Fruit fly (Drosophila melanogaster) whole organism, embryonic: ENCODE measurements around the gene Stim.

Source experiments
- ATbp ChIP-seq: fragments of 200-800 bp; sonication (Bioruptor generic); optimal IDR thresholded peaks from 2 replicates; lab custom pipeline; 2017; ENCODE audit warnings: missing biosample characterization, mild to moderate bottlenecking, missing genetic modification characterization, missing genetic modification reagents
- Blimp-1 ChIP-seq: fragments of 200-800 bp; sonication (Bioruptor generic); optimal IDR thresholded peaks from 3 replicates; lab custom pipeline; 2018; ENCODE audit warnings: missing biosample characterization, missing genetic modification characterization, mild to moderate bottlenecking, moderate library complexity, missing genetic modification reagents
- CG10543 ChIP-seq: fragments of 200-800 bp; sonication (Bioruptor generic); optimal IDR thresholded peaks from 3 replicates; lab custom pipeline; 2017; ENCODE audit warnings: missing biosample characterization, mild to moderate bottlenecking, missing genetic modification characterization, moderate library complexity
- CG10565 ChIP-seq: fragments of 200-800 bp; sonication (Bioruptor generic); optimal IDR thresholded peaks from 3 replicates; lab custom pipeline; 2016; ENCODE audit warnings: missing biosample characterization, mild to moderate bottlenecking, missing genetic modification characterization
- CG11723 ChIP-seq: fragments of 200-800 bp; sonication (Bioruptor generic); optimal IDR thresholded peaks from 2 replicates; lab custom pipeline; 2017; ENCODE audit warnings: missing biosample characterization, mild to moderate bottlenecking, missing genetic modification characterization
- CG12299 ChIP-seq: fragments of 200-800 bp; sonication (Bioruptor generic); optimal IDR thresholded peaks from 2 replicates; lab custom pipeline; 2018; ENCODE audit warnings: missing biosample characterization, mild to moderate bottlenecking, missing genetic modification characterization
- CG13775 ChIP-seq: fragments of 200-800 bp; sonication (Bioruptor generic); optimal IDR thresholded peaks from 3 replicates; lab custom pipeline; 2017; ENCODE audit warnings: missing biosample characterization, mild to moderate bottlenecking, missing genetic modification characterization
- CG14014 ChIP-seq: fragments of 200-800 bp; sonication (Bioruptor generic); IDR thresholded peaks from 2 replicates; pipeline ENCODE4 v1.3.6; 2022; ENCODE audit warnings: missing biosample characterization, missing genetic modification characterization
- CG15269 ChIP-seq: fragments of 200-800 bp; sonication (Bioruptor generic); optimal IDR thresholded peaks from 2 replicates; lab custom pipeline; 2018; ENCODE audit warnings: missing biosample characterization, mild to moderate bottlenecking, missing genetic modification characterization, moderate library complexity
- CG15479 ChIP-seq: fragments of 200-800 bp; sonication (Bioruptor generic); optimal IDR thresholded peaks from 3 replicates; lab custom pipeline; 2019; ENCODE audit warnings: missing biosample characterization, mild to moderate bottlenecking, missing genetic modification characterization, moderate library complexity
- CG1603 ChIP-seq: fragments of 200-800 bp; sonication (Bioruptor generic); optimal IDR thresholded peaks from 2 replicates; lab custom pipeline; 2019; ENCODE audit warnings: missing biosample characterization, mild to moderate bottlenecking, missing genetic modification characterization, moderate library complexity
- CG17912 ChIP-seq: fragments of 200-800 bp; sonication (Bioruptor generic); optimal IDR thresholded peaks from 2 replicates; lab custom pipeline; 2018; ENCODE audit warnings: missing biosample characterization, mild to moderate bottlenecking, missing genetic modification characterization
- CG2116 ChIP-seq: fragments of 200-800 bp; sonication (Bioruptor generic); optimal IDR thresholded peaks from 3 replicates; lab custom pipeline; 2018; ENCODE audit warnings: missing biosample characterization, mild to moderate bottlenecking, missing genetic modification characterization
- CG30403 ChIP-seq: fragments of 200-800 bp; sonication (Bioruptor generic); optimal IDR thresholded peaks from 3 replicates; lab custom pipeline; 2016; ENCODE audit warnings: missing biosample characterization, missing genetic modification characterization
- CG3163 ChIP-seq: fragments of 200-800 bp; sonication (Bioruptor generic); optimal IDR thresholded peaks from 3 replicates; lab custom pipeline; 2016; ENCODE audit warnings: missing biosample characterization, missing genetic modification characterization
- CG33213 ChIP-seq: fragments of 200-800 bp; sonication (Bioruptor generic); optimal IDR thresholded peaks from 3 replicates; lab custom pipeline; 2016; ENCODE audit warnings: missing biosample characterization, missing genetic modification characterization
- CG4328 ChIP-seq: fragments of 200-800 bp; sonication (Bioruptor generic); optimal IDR thresholded peaks from 3 replicates; lab custom pipeline; 2017; ENCODE audit warnings: missing biosample characterization, missing genetic modification reagents, missing genetic modification characterization
- CG6254 ChIP-seq: fragments of 200-800 bp; sonication (Bioruptor generic); optimal IDR thresholded peaks from 3 replicates; lab custom pipeline; 2017; ENCODE audit warnings: mild to moderate bottlenecking, missing biosample characterization, missing genetic modification reagents, missing genetic modification characterization
- CG6689 ChIP-seq: fragments of 200-800 bp; sonication (Bioruptor generic); IDR thresholded peaks from 2 replicates; pipeline ENCODE4 v1.3.6; 2022; ENCODE audit warnings: missing biosample characterization, missing genetic modification characterization
- CG6791 ChIP-seq: fragments of 200-800 bp; sonication (Bioruptor generic); IDR thresholded peaks from 3 replicates; pipeline ENCODE4 v1.3.6; 2022; ENCODE audit warnings: missing biosample characterization, missing genetic modification characterization; ENCODE audit not compliant: partially characterized antibody
- CG8765 ChIP-seq: fragments of 200-800 bp; sonication (Bioruptor generic); IDR thresholded peaks from 2 replicates; pipeline ENCODE4 v1.3.6; 2022; ENCODE audit warnings: missing biosample characterization, missing genetic modification characterization
- CoRest ChIP-seq: fragments of 200-800 bp; sonication (Bioruptor generic); optimal IDR thresholded peaks from 3 replicates; lab custom pipeline; 2018; ENCODE audit warnings: missing biosample characterization, mild to moderate bottlenecking, missing genetic modification characterization, moderate library complexity
- Drgx ChIP-seq: fragments of 200-800 bp; sonication (Bioruptor generic); IDR thresholded peaks from 2 replicates; pipeline ENCODE4 v1.3.6; 2022; ENCODE audit warnings: missing biosample characterization, missing genetic modification characterization
- Ets97D ChIP-seq: fragments of 200-800 bp; sonication (Bioruptor generic); optimal IDR thresholded peaks from 3 replicates; lab custom pipeline; 2016; ENCODE audit warnings: missing biosample characterization, missing genetic modification characterization
- Hand ChIP-seq: fragments of 200-800 bp; sonication (Bioruptor generic); optimal IDR thresholded peaks from 2 replicates; lab custom pipeline; 2017; ENCODE audit warnings: mild to moderate bottlenecking, missing biosample characterization, missing genetic modification reagents, missing genetic modification characterization
- NFAT ChIP-seq: fragments of 200-800 bp; sonication (Bioruptor generic); IDR thresholded peaks from 2 replicates; pipeline ENCODE4 v1.3.6; 2022; ENCODE audit warnings: missing biosample characterization, missing genetic modification characterization
- Pdp1 ChIP-seq, 2 experiments: fragments of 200-800 bp; sonication (Bioruptor generic); optimal IDR thresholded peaks; 3 replicates each; lab custom pipeline; 2016; ENCODE audit warnings: missing biosample characterization in 2 of 2, missing genetic modification characterization in 2 of 2, mild to moderate bottlenecking in 1 of 2, moderate library complexity in 1 of 2
- Ssrp ChIP-seq: fragments of 200-800 bp; sonication (Bioruptor generic); optimal IDR thresholded peaks from 2 replicates; lab custom pipeline; 2018; ENCODE audit warnings: missing biosample characterization, mild to moderate bottlenecking, missing genetic modification characterization, moderate library complexity
- bigmax ChIP-seq: fragments of 200-800 bp; sonication (Bioruptor generic); optimal IDR thresholded peaks from 2 replicates; lab custom pipeline; 2018; ENCODE audit warnings: missing biosample characterization, mild to moderate bottlenecking, missing genetic modification characterization
- cg ChIP-seq: fragments of 200-800 bp; sonication (Bioruptor generic); optimal IDR thresholded peaks from 3 replicates; lab custom pipeline; 2019; ENCODE audit warnings: missing biosample characterization, mild to moderate bottlenecking, missing genetic modification characterization, moderate library complexity
- emc ChIP-seq: fragments of 200-800 bp; sonication (Bioruptor generic); optimal IDR thresholded peaks from 2 replicates; lab custom pipeline; 2016; ENCODE audit warnings: missing biosample characterization, missing genetic modification characterization
- en ChIP-seq: fragments of 200-800 bp; sonication (Bioruptor generic); optimal IDR thresholded peaks from 2 replicates; lab custom pipeline; 2016; ENCODE audit warnings: missing biosample characterization, missing genetic modification characterization
- ewg ChIP-seq: fragments of 200-800 bp; sonication (Bioruptor generic); optimal IDR thresholded peaks from 3 replicates; lab custom pipeline; 2017; ENCODE audit warnings: mild to moderate bottlenecking, missing biosample characterization, missing genetic modification reagents, missing genetic modification characterization
- fd102C ChIP-seq: fragments of 200-800 bp; sonication (Bioruptor generic); optimal IDR thresholded peaks from 2 replicates; lab custom pipeline; 2018; ENCODE audit warnings: missing biosample characterization, mild to moderate bottlenecking, missing genetic modification characterization, moderate library complexity
- gfzf ChIP-seq: fragments of 200-800 bp; sonication (Bioruptor generic); optimal IDR thresholded peaks from 2 replicates; lab custom pipeline; 2016; ENCODE audit warnings: missing biosample characterization, mild to moderate bottlenecking, missing genetic modification characterization, moderate library complexity
- grn ChIP-seq: fragments of 200-800 bp; sonication (Bioruptor generic); optimal IDR thresholded peaks from 3 replicates; lab custom pipeline; 2017; ENCODE audit warnings: missing biosample characterization, missing genetic modification characterization
- hkb ChIP-seq, 2 experiments: fragments of 200-800 bp in 1 of 2; fragments of >200 bp in 1 of 2; sonication (Bioruptor generic) in 1 of 2; IDR thresholded peaks in 1 of 2; optimal IDR thresholded peaks in 1 of 2; 2 replicates each; pipeline versions ENCODE4 v1.3.6 to Lab custom; 2017 to 2022; ENCODE audit warnings: missing biosample characterization in 1 of 2, missing genetic modification characterization in 1 of 2
- ind ChIP-seq: fragments of 200-800 bp; sonication (Bioruptor generic); optimal IDR thresholded peaks from 3 replicates; lab custom pipeline; 2016; ENCODE audit warnings: missing biosample characterization, missing genetic modification characterization
- lab ChIP-seq: fragments of 200-800 bp; sonication (Bioruptor generic); optimal IDR thresholded peaks from 3 replicates; lab custom pipeline; 2017; ENCODE audit warnings: missing biosample characterization, missing genetic modification characterization, mild to moderate bottlenecking, moderate library complexity, missing genetic modification reagents
- mam ChIP-seq: fragments of 200-800 bp; sonication (Bioruptor generic); optimal IDR thresholded peaks from 3 replicates; lab custom pipeline; 2016; ENCODE audit warnings: missing biosample characterization, missing genetic modification characterization
- nom ChIP-seq: fragments of 200-800 bp; sonication (Bioruptor generic); optimal IDR thresholded peaks from 2 replicates; lab custom pipeline; 2017; ENCODE audit warnings: missing biosample characterization, missing genetic modification characterization, mild to moderate bottlenecking, moderate library complexity, missing genetic modification reagents
- otp ChIP-seq: fragments of 200-800 bp; sonication (Bioruptor generic); IDR thresholded peaks from 3 replicates; pipeline ENCODE4, ENCODE4 v1.3.6; 2022; ENCODE audit warnings: missing biosample characterization, missing genetic modification characterization
- pita ChIP-seq: fragments of 200-800 bp; sonication (Bioruptor generic); optimal IDR thresholded peaks from 2 replicates; lab custom pipeline; 2017; ENCODE audit warnings: missing biosample characterization, mild to moderate bottlenecking, missing genetic modification characterization
- pnt ChIP-seq: fragments of 200-800 bp; sonication (Bioruptor generic); optimal IDR thresholded peaks from 3 replicates; lab custom pipeline; 2016; ENCODE audit warnings: missing biosample characterization, missing genetic modification characterization
- psq ChIP-seq: fragments of 200-800 bp; sonication (Bioruptor generic); optimal IDR thresholded peaks from 2 replicates; lab custom pipeline; 2017; ENCODE audit warnings: missing biosample characterization, missing genetic modification characterization
- sc ChIP-seq, 3 experiments: fragments of >200 bp in 2 of 3; fragments of 200-800 bp in 1 of 3; sonication (Bioruptor generic) in 1 of 3; optimal IDR thresholded peaks; 2 replicates in 2 of 3; 3 replicates in 1 of 3; lab custom pipeline; 2017; ENCODE audit warnings: mild to moderate bottlenecking in 1 of 3, missing biosample characterization in 1 of 3, missing genetic modification characterization in 1 of 3, missing genetic modification reagents in 1 of 3
- zen2 ChIP-seq: fragments of 200-800 bp; sonication (Bioruptor generic); IDR thresholded peaks from 3 replicates; pipeline ENCODE4 v1.3.6; 2022; ENCODE audit warnings: missing biosample characterization, missing genetic modification characterization; ENCODE audit not compliant: partially characterized antibody

The Stim gene

DNA sequence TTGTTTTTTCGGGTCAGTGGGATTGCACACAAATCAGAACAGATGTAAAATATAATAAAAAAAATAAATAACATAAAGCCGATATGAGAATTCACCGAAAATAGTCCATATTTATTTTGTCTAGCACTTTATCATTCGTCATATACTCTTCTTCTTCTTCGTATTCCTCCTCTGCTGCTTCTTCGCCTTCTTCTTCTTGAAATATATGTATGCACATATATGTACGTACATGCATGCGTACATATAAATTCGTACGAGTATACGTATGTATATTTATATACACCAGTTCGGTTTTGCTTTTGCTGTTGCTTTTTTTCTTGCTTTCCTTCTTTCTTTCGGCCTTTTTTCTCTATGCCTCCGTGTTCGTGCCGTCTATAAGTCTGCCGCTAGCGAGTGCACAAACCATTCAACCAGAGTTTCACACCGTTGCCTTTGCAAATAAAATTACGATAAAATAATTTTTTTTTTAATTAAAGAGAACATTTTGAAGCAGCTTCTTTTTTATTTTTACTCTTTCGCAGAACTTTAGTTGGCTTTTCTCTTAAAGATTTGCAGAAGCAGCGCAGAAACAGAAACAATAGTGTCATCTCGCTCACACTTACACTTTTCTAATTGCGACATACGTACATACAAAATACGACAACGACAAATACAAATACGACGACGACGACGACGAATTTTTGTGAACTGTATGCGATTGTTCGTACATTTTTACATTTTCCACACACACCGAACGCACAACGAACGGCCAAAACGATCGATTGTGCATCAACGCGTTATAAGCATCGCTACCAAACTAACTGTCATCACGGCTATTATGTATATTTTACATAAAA, 53.6 kb downstream of the Stim start:
- no peak for TF ChIP-seq grn (GFP tag; lab: Kevin White, UChicago)
- TF ChIP-seq Blimp-1 = no peak
- TF ChIP-seq hkb (optimal IDR thresholded peaks at IDR 0.05; lab: Kevin White, UChicago) = no peak
- no peak for TF ChIP-seq hkb (GFP tag; IDR thresholded peaks at IDR 0.05; lab: Robert Waterston, UW)
- TF ChIP-seq CG15479 = peak; percentile 77
- no peak for TF ChIP-seq CG12299
- no peak for TF ChIP-seq Ssrp
- TF ChIP-seq emc (GFP tag; lab: Kevin White, UChicago) = no peak
- no peak for TF ChIP-seq sc (optimal IDR thresholded peaks at IDR 0.05; lab: Kevin White, UChicago)
- no peak for TF ChIP-seq sc (GFP tag; optimal IDR thresholded peaks at IDR 0.05; lab: Kevin White, UChicago)
- no peak for TF ChIP-seq bigmax (GFP tag; lab: Kevin White, UChicago)
- TF ChIP-seq otp (GFP tag; lab: Robert Waterston, UW) = no peak
- no peak for TF ChIP-seq zen2 (GFP tag; lab: Robert Waterston, UW)
- TF ChIP-seq mam (GFP tag; lab: Kevin White, UChicago) = no peak
- TF ChIP-seq CG6791 (GFP tag; lab: Robert Waterston, UW) = peak; percentile 63; the same call in 2 of the 3 replicates
- peak; percentile 100 for TF ChIP-seq psq (GFP tag; lab: Kevin White, UChicago)
- no peak for TF ChIP-seq en (GFP tag; lab: Kevin White, UChicago)
- no peak for TF ChIP-seq CG11723
- no peak for TF ChIP-seq CoRest (tag; lab: Kevin White, UChicago)
- TF ChIP-seq fd102C (GFP tag; lab: Kevin White, UChicago) = no peak
- TF ChIP-seq ewg (GFP tag; lab: Kevin White, UChicago) = no peak
- no peak for TF ChIP-seq CG1603 (tag; lab: Kevin White, UChicago)
- TF ChIP-seq CG17912 = no peak
- TF ChIP-seq CG30403 (GFP tag; lab: Kevin White, UChicago) = no peak
- TF ChIP-seq Hand = peak; percentile 22
- no peak for TF ChIP-seq CG14014 (GFP tag; lab: Robert Waterston, UW)
- peak; percentile 98 for TF ChIP-seq nom (GFP tag; lab: Kevin White, UChicago)
- TF ChIP-seq CG10565 = no peak
- no peak for TF ChIP-seq CG8765
- no peak for TF ChIP-seq CG13775 (GFP tag; lab: Kevin White, UChicago)
- peak; percentile 6 for TF ChIP-seq Ets97D (GFP tag; lab: Kevin White, UChicago)
- no peak for TF ChIP-seq NFAT
- TF ChIP-seq ATbp (GFP tag; lab: Kevin White, UChicago) = peak; percentile 68
- no peak for TF ChIP-seq CG33213 (GFP tag; lab: Kevin White, UChicago)
- peak; percentile 98 for TF ChIP-seq CG3163
- TF ChIP-seq CG4328 = no peak
- TF ChIP-seq cg (GFP tag; lab: Kevin White, UChicago) = peak; percentile 58
- TF ChIP-seq ind (GFP tag; lab: Kevin White, UChicago) = no peak
- peak; percentile 16 for TF ChIP-seq CG6254
- TF ChIP-seq CG10543 (GFP tag; lab: Kevin White, UChicago) = peak; percentile 57
- no peak for TF ChIP-seq CG15269 (tag; lab: Kevin White, UChicago)
- TF ChIP-seq CG6689 (GFP tag; lab: Robert Waterston, UW) = no peak
- TF ChIP-seq CG2116 (GFP tag; lab: Kevin White, UChicago) = peak; percentile 22
- TF ChIP-seq pita (GFP tag; lab: Kevin White, UChicago) = peak; percentile 79
- peak; percentile 94 for TF ChIP-seq Drgx (GFP tag; lab: Robert Waterston, UW)
- TF ChIP-seq lab = no peak
- TF ChIP-seq gfzf (GFP tag; lab: Kevin White, UChicago) = peak; percentile 6
- no peak for TF ChIP-seq Pdp1 (GFP tag; optimal IDR thresholded peaks at IDR 0.05; lab: Kevin White, UChicago)
- no peak for TF ChIP-seq pnt
